Worm (Caenorhabditis elegans) whole organism, L1 larva: ENCODE data around the gene lipl-8.

Experiments used
- fos-1 ChIP-seq: fragments of 150-350 bp; optimal IDR thresholded peaks from 2 replicates; lab custom pipeline; 2014; ENCODE audit warnings: missing biosample characterization, missing genetic modification characterization
- nhr-76 ChIP-seq: sonication (generic microtip); optimal IDR thresholded peaks from 2 replicates; lab custom pipeline; 2017; ENCODE audit warnings: missing biosample characterization, missing genetic modification characterization

DNA sequence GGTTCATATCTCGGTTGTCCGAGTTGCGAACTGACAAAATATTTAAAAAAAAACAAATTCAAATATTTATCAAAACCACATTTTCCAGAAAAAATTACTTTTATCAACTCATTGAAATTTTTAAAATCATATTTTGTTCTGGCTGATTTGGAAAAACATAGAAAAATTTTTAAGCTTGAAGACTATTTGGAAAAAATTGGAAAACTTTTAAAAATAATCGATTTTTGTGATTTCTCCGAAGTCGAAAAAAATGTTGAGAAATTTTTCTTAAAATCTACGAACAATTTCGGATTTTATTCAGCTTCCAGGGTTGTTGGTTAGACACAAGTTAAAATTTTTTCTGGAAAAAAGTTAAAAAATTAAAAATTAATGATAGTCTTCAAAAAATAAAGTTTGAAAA lies 11.7 kb downstream of the lipl-8 start, which contains the start of gene Y50E8A.5:
- TF ChIP-seq fos-1 = no peak
- no peak for TF ChIP-seq nhr-76 (tag; lab: Kevin White, UChicago)
